Fruit fly (Drosophila melanogaster) whole organism, embryonic: ENCODE results near the gene CG15764.
A peak's percentile ranks its signal among the peaks of the same experiment; 100 is the strongest.

Experiments
- Atf3 ChIP-seq: fragments of 200-800 bp; sonication (Bioruptor generic); optimal IDR thresholded peaks from 3 replicates; lab custom pipeline; 2016; ENCODE audit warnings: missing biosample characterization, missing genetic modification characterization
- C15 ChIP-seq: fragments of 200-800 bp; sonication (Bioruptor generic); IDR thresholded peaks from 3 replicates; pipeline ENCODE4 v1.3.6; 2022; ENCODE audit warnings: missing biosample characterization, missing genetic modification characterization
- CG1024 ChIP-seq: fragments of 200-800 bp; sonication (Bioruptor generic); IDR thresholded peaks from 2 replicates; pipeline ENCODE4 v1.3.6; 2022; ENCODE audit warnings: missing biosample characterization, missing genetic modification characterization
- CG10267 ChIP-seq: fragments of 200-800 bp; sonication (Bioruptor generic); optimal IDR thresholded peaks from 2 replicates; lab custom pipeline; 2018; ENCODE audit warnings: missing biosample characterization, mild to moderate bottlenecking, missing genetic modification characterization, moderate library complexity
- CG10565 ChIP-seq: fragments of 200-800 bp; sonication (Bioruptor generic); optimal IDR thresholded peaks from 3 replicates; lab custom pipeline; 2016; ENCODE audit warnings: missing biosample characterization, mild to moderate bottlenecking, missing genetic modification characterization
- CG11247 ChIP-seq: fragments of 200-800 bp; sonication (Bioruptor generic); IDR thresholded peaks from 2 replicates; pipeline ENCODE4 v1.3.6; 2022; ENCODE audit warnings: missing biosample characterization, missing genetic modification characterization
- CG11695 ChIP-seq: fragments of 200-800 bp; sonication (Bioruptor generic); IDR thresholded peaks from 3 replicates; pipeline ENCODE4 v1.3.6; 2022; ENCODE audit warnings: missing biosample characterization, missing genetic modification characterization
- CG13624 ChIP-seq: fragments of 200-800 bp; sonication (Bioruptor generic); optimal IDR thresholded peaks from 2 replicates; lab custom pipeline; 2016; ENCODE audit warnings: missing biosample characterization, missing genetic modification characterization
- CG14667 ChIP-seq: fragments of 200-800 bp; sonication (Bioruptor generic); IDR thresholded peaks from 2 replicates; pipeline ENCODE4 v1.3.6; 2022; ENCODE audit warnings: missing biosample characterization, missing genetic modification characterization
- CG2116 ChIP-seq: fragments of 200-800 bp; sonication (Bioruptor generic); optimal IDR thresholded peaks from 3 replicates; lab custom pipeline; 2018; ENCODE audit warnings: missing biosample characterization, mild to moderate bottlenecking, missing genetic modification characterization
- CG2199 ChIP-seq: fragments of 200-800 bp; sonication (Bioruptor generic); IDR thresholded peaks from 3 replicates; pipeline ENCODE4 v1.3.6; 2022; ENCODE audit warnings: missing biosample characterization, missing genetic modification characterization
- CG30403 ChIP-seq: fragments of 200-800 bp; sonication (Bioruptor generic); optimal IDR thresholded peaks from 3 replicates; lab custom pipeline; 2016; ENCODE audit warnings: missing biosample characterization, missing genetic modification characterization
- CG31224 ChIP-seq: fragments of 200-800 bp; sonication (Bioruptor generic); IDR thresholded peaks from 2 replicates; pipeline ENCODE4 v1.3.6; 2022; ENCODE audit warnings: missing biosample characterization, missing genetic modification characterization
- CG32772 ChIP-seq: fragments of 200-800 bp; sonication (Bioruptor generic); IDR thresholded peaks from 2 replicates; pipeline ENCODE4 v1.3.6; 2022; ENCODE audit warnings: missing biosample characterization, missing genetic modification characterization
- CG4328 ChIP-seq: fragments of 200-800 bp; sonication (Bioruptor generic); optimal IDR thresholded peaks from 3 replicates; lab custom pipeline; 2017; ENCODE audit warnings: missing biosample characterization, missing genetic modification reagents, missing genetic modification characterization
- CG5245 ChIP-seq: fragments of 200-800 bp; sonication (Bioruptor generic); optimal IDR thresholded peaks from 3 replicates; lab custom pipeline; 2016; ENCODE audit warnings: missing biosample characterization, missing genetic modification characterization
- CG7357 ChIP-seq: fragments of 200-800 bp; sonication (Bioruptor generic); IDR thresholded peaks from 3 replicates; pipeline ENCODE4 v1.3.6; 2022; ENCODE audit warnings: missing biosample characterization, missing genetic modification characterization
- CG8944 ChIP-seq: fragments of 200-800 bp; sonication (Bioruptor generic); optimal IDR thresholded peaks from 3 replicates; lab custom pipeline; 2016; ENCODE audit warnings: missing biosample characterization, missing genetic modification characterization
- CG9609 ChIP-seq: fragments of 200-800 bp; sonication (Bioruptor generic); optimal IDR thresholded peaks from 3 replicates; lab custom pipeline; 2016; ENCODE audit warnings: missing biosample characterization, missing genetic modification characterization
- CkIIα-i1 ChIP-seq: fragments of 200-800 bp; sonication (Bioruptor generic); IDR thresholded peaks from 2 replicates; pipeline ENCODE4 v1.3.6; 2022; ENCODE audit warnings: missing biosample characterization, missing genetic modification characterization
- Dek ChIP-seq: fragments of 200-800 bp; sonication (Bioruptor generic); optimal IDR thresholded peaks from 3 replicates; lab custom pipeline; 2019; ENCODE audit warnings: missing biosample characterization, mild to moderate bottlenecking, missing genetic modification characterization, moderate library complexity
- Doc2 ChIP-seq: fragments of 200-800 bp; sonication (Bioruptor generic); IDR thresholded peaks from 2 replicates; pipeline ENCODE4 v1.3.6; 2022; ENCODE audit warnings: missing biosample characterization, missing genetic modification characterization
- Hr3 ChIP-seq: fragments of 200-800 bp; sonication (Bioruptor generic); optimal IDR thresholded peaks from 3 replicates; lab custom pipeline; 2016; ENCODE audit warnings: missing biosample characterization, missing genetic modification characterization
- Hsf ChIP-seq: fragments of 200-800 bp; sonication (Bioruptor generic); optimal IDR thresholded peaks from 3 replicates; lab custom pipeline; 2016; ENCODE audit warnings: missing biosample characterization, missing genetic modification characterization
- NFAT ChIP-seq: fragments of 200-800 bp; sonication (Bioruptor generic); IDR thresholded peaks from 2 replicates; pipeline ENCODE4 v1.3.6; 2022; ENCODE audit warnings: missing biosample characterization, missing genetic modification characterization
- Optix ChIP-seq: fragments of 200-800 bp; sonication (Bioruptor generic); IDR thresholded peaks from 3 replicates; pipeline ENCODE4 v1.3.6; 2022; ENCODE audit warnings: missing biosample characterization, missing genetic modification characterization
- Taf1 ChIP-seq: fragments of 200-800 bp; sonication (Bioruptor generic); IDR thresholded peaks from 2 replicates; pipeline ENCODE4 v1.3.6; 2022; ENCODE audit warnings: missing biosample characterization, missing genetic modification characterization
- Xbp1 ChIP-seq: fragments of 200-800 bp; sonication (Bioruptor generic); optimal IDR thresholded peaks from 3 replicates; lab custom pipeline; 2016; ENCODE audit warnings: missing biosample characterization, mild to moderate bottlenecking, missing genetic modification characterization
- Xrp1 ChIP-seq: fragments of 200-800 bp; sonication (Bioruptor generic); IDR thresholded peaks from 2 replicates; pipeline ENCODE4 v1.3.6; 2022; ENCODE audit warnings: missing biosample characterization, missing genetic modification characterization
- ac ChIP-seq: fragments of 200-800 bp; sonication (Bioruptor generic); optimal IDR thresholded peaks from 3 replicates; lab custom pipeline; 2017; ENCODE audit warnings: missing biosample characterization, mild to moderate bottlenecking, missing genetic modification characterization
- ash1 ChIP-seq: fragments of 200-800 bp; sonication (Bioruptor generic); optimal IDR thresholded peaks from 2 replicates; lab custom pipeline; 2018; ENCODE audit warnings: missing biosample characterization, mild to moderate bottlenecking, missing genetic modification characterization
- az2 ChIP-seq: fragments of 200-800 bp; sonication (Bioruptor generic); optimal IDR thresholded peaks from 3 replicates; lab custom pipeline; 2016; ENCODE audit warnings: missing biosample characterization, missing genetic modification characterization
- btn ChIP-seq: fragments of 200-800 bp; sonication (Bioruptor generic); optimal IDR thresholded peaks from 2 replicates; lab custom pipeline; 2016; ENCODE audit warnings: missing biosample characterization, missing genetic modification characterization
- cato ChIP-seq: fragments of 200-800 bp; sonication (Bioruptor generic); optimal IDR thresholded peaks from 2 replicates; lab custom pipeline; 2016; ENCODE audit warnings: missing biosample characterization, missing genetic modification characterization, borderline replicate concordance
- cwo ChIP-seq: fragments of 200-800 bp; sonication (Bioruptor generic); optimal IDR thresholded peaks from 3 replicates; lab custom pipeline; 2017; ENCODE audit warnings: missing biosample characterization, missing genetic modification characterization, mild to moderate bottlenecking, moderate library complexity, missing genetic modification reagents
- ems ChIP-seq: fragments of 200-800 bp; sonication (Bioruptor generic); optimal IDR thresholded peaks from 3 replicates; lab custom pipeline; 2016; ENCODE audit warnings: missing biosample characterization, missing genetic modification characterization
- fd3F ChIP-seq: fragments of 200-800 bp; sonication (Bioruptor generic); optimal IDR thresholded peaks from 2 replicates; lab custom pipeline; 2018; ENCODE audit warnings: missing biosample characterization, mild to moderate bottlenecking, missing genetic modification characterization, moderate library complexity
- gce ChIP-seq: fragments of 200-800 bp; sonication (Bioruptor generic); IDR thresholded peaks from 3 replicates; pipeline ENCODE4 v1.3.6; 2022; ENCODE audit warnings: missing biosample characterization, missing genetic modification characterization
- maf-S ChIP-seq: fragments of 200-800 bp; sonication (Bioruptor generic); optimal IDR thresholded peaks from 2 replicates; lab custom pipeline; 2016; ENCODE audit warnings: missing biosample characterization, missing genetic modification characterization
- mld ChIP-seq: fragments of 200-800 bp; sonication (Bioruptor generic); IDR thresholded peaks from 3 replicates; pipeline ENCODE4 v1.3.6; 2022; ENCODE audit warnings: missing biosample characterization, missing genetic modification characterization; ENCODE audit not compliant: partially characterized antibody
- nerfin-2 ChIP-seq: fragments of 200-800 bp; sonication (Bioruptor generic); IDR thresholded peaks from 2 replicates; pipeline ENCODE4 v1.3.6; 2022; ENCODE audit warnings: missing biosample characterization, missing genetic modification characterization; ENCODE audit not compliant: partially characterized antibody
- p53 ChIP-seq: fragments of 200-800 bp; sonication (Bioruptor generic); optimal IDR thresholded peaks from 2 replicates; lab custom pipeline; 2016; ENCODE audit warnings: missing biosample characterization, missing genetic modification characterization
- pb ChIP-seq: fragments of 200-800 bp; sonication (Bioruptor generic); optimal IDR thresholded peaks from 3 replicates; lab custom pipeline; 2016; ENCODE audit warnings: missing biosample characterization, missing genetic modification characterization
- pum ChIP-seq: fragments of 200-800 bp; sonication (Bioruptor generic); optimal IDR thresholded peaks from 2 replicates; lab custom pipeline; 2016; ENCODE audit warnings: missing biosample characterization, missing genetic modification characterization
- rib ChIP-seq: fragments of 200-800 bp; sonication (Bioruptor generic); IDR thresholded peaks from 2 replicates; pipeline ENCODE4 v1.3.6; 2022; ENCODE audit warnings: missing biosample characterization, missing genetic modification characterization
- scrt ChIP-seq: fragments of 200-800 bp; sonication (Bioruptor generic); optimal IDR thresholded peaks from 2 replicates; lab custom pipeline; 2018; ENCODE audit warnings: missing biosample characterization, mild to moderate bottlenecking, missing genetic modification characterization, moderate library complexity
- sens ChIP-seq: fragments of 200-800 bp; sonication (Bioruptor generic); peaks from one replicate; lab custom pipeline; 2016; ENCODE audit warnings: missing biosample characterization, missing genetic modification characterization
- sens-2 ChIP-seq: fragments of 200-800 bp; sonication (Bioruptor generic); IDR thresholded peaks from 2 replicates; pipeline ENCODE4 v1.3.6; 2022; ENCODE audit warnings: missing biosample characterization, missing genetic modification characterization
- sisA ChIP-seq: fragments of 200-800 bp; sonication (Bioruptor generic); IDR thresholded peaks from 2 replicates; pipeline ENCODE4 v1.3.6; 2022; ENCODE audit warnings: missing biosample characterization, missing genetic modification characterization
- ssp ChIP-seq: fragments of 200-800 bp; sonication (Bioruptor generic); IDR thresholded peaks from 2 replicates; pipeline ENCODE4 v1.3.6; 2022; ENCODE audit warnings: missing biosample characterization, missing genetic modification characterization
- zfh2 ChIP-seq: fragments of 200-800 bp; sonication (Bioruptor generic); optimal IDR thresholded peaks from 2 replicates; lab custom pipeline; 2016; ENCODE audit warnings: missing biosample characterization, missing genetic modification characterization

CG15764 gene

DNA sequence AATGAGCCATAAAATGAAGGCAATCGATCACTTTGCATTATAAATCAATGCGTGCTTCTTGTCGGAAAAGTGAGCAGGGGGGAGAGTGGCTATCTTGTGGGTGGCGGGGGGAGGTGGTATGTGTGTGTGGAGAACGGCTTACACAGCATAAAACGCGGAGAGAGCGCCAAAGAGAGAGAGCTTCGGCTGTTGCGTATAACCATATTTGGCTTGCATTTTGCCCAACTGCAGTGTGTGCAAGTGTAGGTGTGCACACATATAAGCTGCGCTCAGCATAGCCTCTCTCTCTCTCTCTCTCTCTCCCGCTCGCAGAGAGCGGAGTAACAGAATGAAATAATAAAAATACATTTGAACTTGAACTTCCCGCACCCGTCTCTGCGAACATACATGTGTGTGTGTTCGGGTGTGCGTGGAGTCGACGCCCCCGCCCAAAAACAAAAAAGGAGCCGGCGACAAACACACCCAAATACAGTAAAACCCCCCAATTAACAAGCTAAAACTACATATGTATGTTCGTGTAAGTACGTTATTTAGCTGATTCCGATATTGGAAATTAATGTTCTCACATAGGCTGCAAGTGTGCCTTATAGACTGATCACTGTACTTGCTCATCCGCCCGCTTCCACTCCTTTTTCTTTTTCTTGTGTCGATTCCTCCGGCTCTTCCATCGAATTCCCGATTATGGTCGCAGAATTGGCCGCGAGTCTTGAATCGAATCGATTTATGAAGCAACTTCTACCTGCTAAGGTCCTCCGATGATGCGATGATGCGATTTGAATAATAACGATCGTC is 18.1 kb downstream of the CG15764 start (continued):
- TF ChIP-seq mld (GFP tag; lab: Robert Waterston, UW) = no peak
- peak; percentile 30 for TF ChIP-seq Xbp1
- TF ChIP-seq C15 (GFP tag; lab: Robert Waterston, UW) = no peak
- TF ChIP-seq zfh2 (GFP tag; lab: Kevin White, UChicago) = no peak
- TF ChIP-seq CG13624 (GFP tag; lab: Kevin White, UChicago) = no peak
- TF ChIP-seq CG32772 (GFP tag; lab: Robert Waterston, UW) = peak; percentile 39; the same call in 1 of the 2 replicates
- TF ChIP-seq sens (GFP tag; lab: Kevin White, UChicago) = peak; percentile 91
- TF ChIP-seq fd3F (GFP tag; lab: Kevin White, UChicago) = no peak
- no peak for TF ChIP-seq NFAT (GFP tag; lab: Robert Waterston, UW)
- 0 out of 2 replicates have a peak, but pooled peaks have one; percentile 25 for TF ChIP-seq CG11247 (GFP tag; lab: Robert Waterston, UW)
- TF ChIP-seq CG10267 (tag; lab: Kevin White, UChicago) = peak; percentile 5
- no peak for TF ChIP-seq CG31224 (GFP tag; lab: Robert Waterston, UW)
- TF ChIP-seq pb (GFP tag; lab: Kevin White, UChicago) = no peak
- TF ChIP-seq gce = 0 out of 3 replicates have a peak, but pooled peaks have one; percentile 13
- 0 out of 3 replicates have a peak, but pooled peaks have one; percentile 13 for TF ChIP-seq CG7357 (GFP tag; lab: Robert Waterston, UW)
- no peak for TF ChIP-seq CG5245 (GFP tag; lab: Kevin White, UChicago)
- TF ChIP-seq cato = no peak
- no peak for TF ChIP-seq CG2199 (GFP tag; lab: Robert Waterston, UW)
- TF ChIP-seq sens-2 (GFP tag; lab: Robert Waterston, UW) = 0 out of 2 replicates have a peak, but pooled peaks have one; percentile 39
- no peak for TF ChIP-seq ems (GFP tag; lab: Kevin White, UChicago)
- TF ChIP-seq Dek (tag; lab: Kevin White, UChicago) = no peak
- TF ChIP-seq nerfin-2 = no peak
- TF ChIP-seq Atf3 (GFP tag; lab: Kevin White, UChicago) = no peak
- TF ChIP-seq CG1024 (GFP tag; lab: Robert Waterston, UW) = no peak
- TF ChIP-seq CG11695 (GFP tag; lab: Robert Waterston, UW) = 0 out of 3 replicates have a peak, but pooled peaks have one; percentile 20
- TF ChIP-seq CG2116 (GFP tag; lab: Kevin White, UChicago) = no peak
- no peak for TF ChIP-seq ssp (GFP tag; lab: Robert Waterston, UW)
- no peak for TF ChIP-seq Hr3
- no peak for TF ChIP-seq CG10565 (GFP tag; lab: Kevin White, UChicago)
- peak; percentile 18 for TF ChIP-seq Hsf
- no peak for TF ChIP-seq pum (GFP tag; lab: Kevin White, UChicago)
- no peak for TF ChIP-seq CG30403 (GFP tag; lab: Kevin White, UChicago)
- no peak for TF ChIP-seq CG8944
- no peak for TF ChIP-seq az2
- no peak for TF ChIP-seq CkIIα-i1 (GFP tag; lab: Robert Waterston, UW)
- TF ChIP-seq scrt = no peak
- TF ChIP-seq Optix (GFP tag; lab: Robert Waterston, UW) = 0 out of 3 replicates have a peak, but pooled peaks have one; percentile 19
- no peak for TF ChIP-seq CG14667
- no peak for TF ChIP-seq Taf1
- no peak for TF ChIP-seq Doc2 (GFP tag; lab: Robert Waterston, UW)
- peak; percentile 27; the same call in 1 of the 2 replicates for TF ChIP-seq sisA (GFP tag; lab: Robert Waterston, UW)
- TF ChIP-seq btn = no peak
- no peak for TF ChIP-seq cwo (GFP tag; lab: Kevin White, UChicago)
- peak; percentile 63; the same call in 1 of the 2 replicates for TF ChIP-seq rib (GFP tag; lab: Robert Waterston, UW)
- no peak for TF ChIP-seq maf-S (GFP tag; lab: Kevin White, UChicago)
- TF ChIP-seq Xrp1 (GFP tag; lab: Robert Waterston, UW) = peak; percentile 62; the same call in 1 of the 2 replicates
- no peak for TF ChIP-seq CG9609 (GFP tag; lab: Kevin White, UChicago)
- no peak for TF ChIP-seq p53 (GFP tag; lab: Kevin White, UChicago)
- no peak for TF ChIP-seq CG4328 (GFP tag; lab: Kevin White, UChicago)
- TF ChIP-seq ac = no peak
- TF ChIP-seq ash1 (GFP tag; lab: Kevin White, UChicago) = no peak
